Worm (Caenorhabditis elegans): ENCODE results near the gene nhr-149.
"Not testable (repeated sequence)": the region's sequence is repeated elsewhere in the genome, so short reads cannot be mapped to it uniquely, and the experiment has no call there.

nhr-149 gene

DNA sequence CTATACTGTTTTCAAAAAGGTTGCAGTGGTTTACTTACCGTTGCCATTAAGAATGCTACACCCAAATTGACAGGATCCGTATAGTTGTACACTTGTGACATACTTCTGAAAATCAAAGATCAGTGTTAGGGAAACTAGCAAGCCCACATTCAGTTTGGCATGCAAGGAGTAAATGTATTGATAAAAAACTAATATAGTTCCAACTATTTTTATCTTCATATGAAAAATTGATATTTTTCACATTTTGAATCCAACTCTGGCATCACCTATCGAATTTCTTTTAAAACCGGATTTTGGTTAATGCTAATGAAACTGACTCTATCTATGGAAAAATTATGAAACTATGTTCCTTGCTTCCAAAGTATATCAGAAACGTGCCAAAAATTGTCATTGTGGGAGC is 24.2 kb downstream of the nhr-149 start, which contains the start of gene srx-92:
Gene srx-92, minus strand, starts transcription at position 101 of the 400 bp plus-strand sequence.
- no peak for TF ChIP-seq tbx-9 (tag; optimal IDR thresholded peaks at IDR 0.05; ENCODE audit: borderline replicate concordance)
- TF ChIP-seq mel-28 (tag; optimal IDR thresholded peaks at IDR 0.05; ENCODE audit: borderline replicate concordance): no peak
- TF ChIP-seq dox-1 (GFP tag; IDR thresholded peaks at IDR 0.05): no peak
- no peak for TF ChIP-seq B0035.1 (tag; optimal IDR thresholded peaks at IDR 0.05)
- no peak for TF ChIP-seq nhr-80 (tag; optimal IDR thresholded peaks at IDR 0.05)
- no peak for TF ChIP-seq hmg-20 (GFP tag; IDR thresholded peaks at IDR 0.05)
- TF ChIP-seq ccch-3 (GFP tag; optimal IDR thresholded peaks at IDR 0.05): no peak
- TF ChIP-seq F10E7.11 (tag; optimal IDR thresholded peaks at IDR 0.05): no peak
- TF ChIP-seq ceh-27 (GFP tag; optimal IDR thresholded peaks at IDR 0.05): no peak
- TF ChIP-seq gei-17 (GFP tag; optimal IDR thresholded peaks at IDR 0.05): no peak

DNA sequence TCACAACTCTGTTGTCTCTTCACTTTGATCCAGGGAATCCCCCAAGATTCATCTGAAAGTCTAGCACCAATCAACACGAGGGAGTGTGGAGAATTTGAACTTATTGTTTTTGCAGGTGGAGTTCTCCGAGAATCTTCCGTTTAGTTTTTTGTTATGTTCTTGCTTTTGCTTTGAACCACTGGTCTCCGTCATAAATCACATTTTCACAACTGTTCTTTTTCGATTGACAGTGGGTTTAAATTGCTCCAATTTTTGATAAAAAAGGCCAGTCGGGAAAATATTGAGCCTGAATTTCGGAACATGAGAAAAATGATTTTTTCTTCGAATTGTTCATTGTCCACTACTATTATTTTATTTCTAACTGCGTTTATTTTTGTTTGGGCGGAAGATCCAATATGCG is 27.5 kb downstream of the nhr-149 start, which contains the start of gene F10G2.10:
Gene F10G2.10, plus strand, starts transcription at position 301 of the 400 bp plus-strand sequence.
- TF ChIP-seq him-1 (tag; optimal IDR thresholded peaks at IDR 0.05): no peak
- no peak for TF ChIP-seq attf-3 (GFP tag; conservative IDR thresholded peaks at IDR 0.05)
- no peak for TF ChIP-seq lsy-27 (tag; optimal IDR thresholded peaks at IDR 0.05; ENCODE audit: borderline replicate concordance, insufficient read depth)
- TF ChIP-seq ztf-3 (GFP tag; optimal IDR thresholded peaks at IDR 0.05): no peak
- TF ChIP-seq F55B11.4 (tag; optimal IDR thresholded peaks at IDR 0.05; ENCODE audit: borderline replicate concordance, insufficient read depth): no peak
- no peak for TF ChIP-seq sptf-2 (GFP tag; optimal IDR thresholded peaks at IDR 0.05)
- no peak for TF ChIP-seq madf-3 (GFP tag; IDR thresholded peaks at IDR 0.05)

DNA sequence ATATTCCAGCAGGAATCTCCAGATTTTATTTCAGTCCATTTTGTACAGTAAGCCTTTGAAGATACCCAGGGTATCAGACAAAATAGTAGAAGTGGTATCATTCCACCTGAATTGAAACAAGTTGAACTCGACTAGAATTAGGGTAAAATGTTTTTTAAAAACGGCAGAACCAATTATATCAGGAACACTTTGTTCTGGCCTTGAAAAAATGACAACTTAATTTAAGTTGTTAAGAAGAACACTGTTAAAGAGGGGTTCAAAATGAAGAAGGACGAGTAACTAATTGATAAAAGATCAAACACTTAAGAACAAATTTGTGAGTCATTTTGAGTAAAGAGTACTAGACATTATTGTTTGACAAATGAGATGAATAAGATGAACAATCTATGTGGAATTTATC is 28.5 kb downstream of the nhr-149 start, which contains the start of gene lmd-4:
Gene lmd-4, minus strand, starts transcription at position 101 of the 400 bp plus-strand sequence.
- TF ChIP-seq aptf-2 (GFP tag; conservative IDR thresholded peaks at IDR 0.05) (no peak), egl-44 (GFP tag; IDR thresholded peaks at IDR 0.05) (no peak), egrh-3 (GFP tag; IDR thresholded peaks at IDR 0.05) (no peak), unc-130 (GFP tag; optimal IDR thresholded peaks at IDR 0.05) (no peak), nhr-80 (tag; optimal IDR thresholded peaks at IDR 0.05) (no peak), cebp-2 (GFP tag; IDR thresholded peaks at IDR 0.05) (no peak), F37B4.10 (GFP tag; IDR thresholded peaks at IDR 0.05) (no peak)

DNA sequence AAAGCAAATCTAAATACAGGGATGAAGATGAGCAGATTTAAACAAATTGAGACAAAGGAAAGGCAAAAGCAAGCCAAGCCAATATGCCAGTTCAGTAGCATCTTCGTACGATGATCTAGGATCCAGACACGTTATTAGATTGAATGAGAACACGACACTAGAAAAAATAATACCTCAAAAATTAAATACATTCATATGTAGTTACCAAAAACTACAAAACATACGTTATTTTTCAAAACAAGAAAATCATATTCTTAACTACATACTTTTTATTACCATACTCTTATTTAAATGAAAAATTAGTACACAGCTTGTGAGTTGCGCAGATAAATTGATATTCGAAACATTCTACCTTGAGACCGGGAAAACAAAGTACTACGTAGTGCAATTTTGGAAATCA is 36.2 kb downstream of the nhr-149 start, which contains the start of gene srx-6:
Gene srx-6, minus strand, starts transcription at position 101 of the 400 bp plus-strand sequence.
- no peak for TF ChIP-seq hlh-26 (GFP tag; conservative IDR thresholded peaks at IDR 0.05)

DNA sequence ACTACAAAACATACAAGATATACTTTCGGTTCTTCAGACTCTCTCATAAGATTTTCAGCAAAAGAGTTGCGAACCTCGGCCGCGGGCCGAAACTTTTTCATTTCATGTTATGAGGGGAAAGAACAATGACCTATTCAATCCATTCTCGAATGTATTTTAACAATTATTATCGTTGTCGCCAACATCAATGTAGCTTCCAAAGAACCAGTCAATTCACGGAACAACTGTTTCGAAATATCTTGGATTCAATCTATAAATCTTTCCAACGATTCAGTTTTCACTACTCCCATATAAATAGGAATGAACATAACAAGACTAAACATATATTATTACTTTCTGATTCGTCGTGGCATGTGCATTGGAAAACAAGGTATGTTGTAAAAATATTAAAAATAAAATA is 42.4 kb downstream of the nhr-149 start, which contains the start of gene F07G11.1:
Gene F07G11.1, plus strand, starts transcription at position 301 of the 400 bp plus-strand sequence.
- TF ChIP-seq ama-1 (optimal IDR thresholded peaks at IDR 0.05): no peak
- TF ChIP-seq ama-1 (GFP tag; optimal IDR thresholded peaks at IDR 0.05): no peak
- no peak for TF ChIP-seq attf-6 (GFP tag; IDR thresholded peaks at IDR 0.05)
- TF ChIP-seq egl-18 (GFP tag; IDR thresholded peaks at IDR 0.05): no peak
- TF ChIP-seq mel-28 (tag; optimal IDR thresholded peaks at IDR 0.05; ENCODE audit: borderline replicate concordance): no peak
- TF ChIP-seq let-607 (tag; optimal IDR thresholded peaks at IDR 0.05): no peak
- no peak for TF ChIP-seq C06A6.2 (GFP tag; conservative IDR thresholded peaks at IDR 0.05)
- TF ChIP-seq attf-3 (GFP tag; conservative IDR thresholded peaks at IDR 0.05): no peak

DNA sequence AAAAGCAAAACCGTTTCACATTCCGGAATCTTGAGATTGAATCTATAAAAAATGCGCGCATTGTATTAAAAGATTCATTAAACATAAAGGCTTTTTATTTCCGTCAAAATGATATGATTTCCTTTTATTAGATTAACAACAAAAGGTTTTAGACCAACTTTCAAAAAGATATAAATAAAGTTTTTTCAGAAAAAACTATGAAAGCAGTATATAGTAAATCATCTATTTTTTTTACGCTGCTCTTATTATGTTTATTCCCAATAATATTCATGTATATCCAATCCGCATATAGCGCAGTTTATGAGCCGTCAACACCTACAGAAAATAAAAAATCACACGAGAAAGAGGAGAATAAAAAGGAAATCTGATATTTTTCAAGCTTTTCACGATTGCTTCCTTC is 44.9 kb downstream of the nhr-149 start, which contains the start of gene F07G11.2:
Gene F07G11.2, plus strand, starts transcription at position 301 of the 400 bp plus-strand sequence.
- TF ChIP-seq snpc-3.4, T26A5.8, athp-1 (tag; optimal IDR thresholded peaks at IDR 0.05): not testable (repeated sequence)
